Worm (Caenorhabditis elegans) whole organism, L2 larva: ENCODE data around the gene F21D9.1.

Source experiments
- C34F6.9 ChIP-seq: fragments of 150-350 bp; optimal IDR thresholded peaks from 2 replicates; lab custom pipeline; 2014; ENCODE audit warnings: missing biosample characterization, missing genetic modification characterization
- F13H6.1 ChIP-seq: sonication (generic microtip); optimal IDR thresholded peaks from 2 replicates; lab custom pipeline; 2016; ENCODE audit warnings: missing genetic modification characterization, missing compliant biosample characterization
- R02D3.7 ChIP-seq: fragments of 150-350 bp; optimal IDR thresholded peaks from 2 replicates; lab custom pipeline; 2014; ENCODE audit warnings: missing biosample characterization, missing genetic modification characterization
- ZK546.5 ChIP-seq: sonication (generic microtip); optimal IDR thresholded peaks from 2 replicates; lab custom pipeline; 2017; ENCODE audit warnings: missing biosample characterization, missing genetic modification characterization
- alr-1 ChIP-seq: fragments of 150-350 bp; optimal IDR thresholded peaks from 2 replicates; lab custom pipeline; 2014; ENCODE audit warnings: missing biosample characterization, missing genetic modification characterization
- aly-2 ChIP-seq: fragments of 150-350 bp; optimal IDR thresholded peaks from 2 replicates; lab custom pipeline; 2014; ENCODE audit warnings: missing biosample characterization, missing genetic modification characterization
- ama-1 ChIP-seq: fragments of 150-350 bp; optimal IDR thresholded peaks from 2 replicates; lab custom pipeline; 2018; ENCODE audit warnings: inconsistent platforms
- blmp-1 ChIP-seq: sonication (generic microtip); optimal IDR thresholded peaks from 2 replicates; lab custom pipeline; 2017; ENCODE audit warnings: missing genetic modification characterization, mild to moderate bottlenecking, missing compliant biosample characterization, antibody characterized with exemption, moderate library complexity; ENCODE audit not compliant: insufficient read depth
- ceh-82 ChIP-seq: fragments of 150-350 bp; optimal IDR thresholded peaks from 2 replicates; lab custom pipeline; 2014; ENCODE audit warnings: missing biosample characterization, missing genetic modification characterization
- crh-2 ChIP-seq: sonication (generic microtip); optimal IDR thresholded peaks from 2 replicates; lab custom pipeline; 2017; ENCODE audit warnings: missing biosample characterization, missing genetic modification characterization
- dmd-4 ChIP-seq: sonication (generic microtip); optimal IDR thresholded peaks from 2 replicates; lab custom pipeline; 2017; ENCODE audit warnings: missing biosample characterization, missing genetic modification characterization
- elt-1 ChIP-seq: fragments of 150-350 bp; optimal IDR thresholded peaks from 2 replicates; lab custom pipeline; 2014; ENCODE audit warnings: missing biosample characterization, missing genetic modification characterization
- gmeb-1 ChIP-seq: fragments of 150-350 bp; optimal IDR thresholded peaks from 2 replicates; lab custom pipeline; 2014; ENCODE audit warnings: missing biosample characterization, missing genetic modification characterization
- lin-11 ChIP-seq: fragments of 150-350 bp; sonication (generic microtip); optimal IDR thresholded peaks from 2 replicates; lab custom pipeline; 2014; ENCODE audit warnings: missing biosample characterization, missing genetic modification characterization, inconsistent platforms, mixed read lengths
- lin-13 ChIP-seq: fragments of 150-350 bp; optimal IDR thresholded peaks from 2 replicates; lab custom pipeline; 2014; ENCODE audit warnings: missing biosample characterization, missing genetic modification reagents, missing genetic modification characterization
- mab-5 ChIP-seq: fragments of 150-350 bp; optimal IDR thresholded peaks from 2 replicates; lab custom pipeline; 2014; ENCODE audit warnings: missing biosample characterization, missing genetic modification characterization
- mbf-1 ChIP-seq: sonication (generic microtip); optimal IDR thresholded peaks from 2 replicates; lab custom pipeline; 2017; ENCODE audit warnings: missing biosample characterization, missing genetic modification characterization
- mdl-1 ChIP-seq, 2 experiments: fragments of 150-350 bp in 1 of 2; sonication (generic microtip) in 1 of 2; optimal IDR thresholded peaks; 2 replicates each; lab custom pipeline; 2017; ENCODE audit warnings: missing biosample characterization in 2 of 2, missing genetic modification characterization in 2 of 2
- nhr-11 ChIP-seq: fragments of 150-350 bp; optimal IDR thresholded peaks from 2 replicates; lab custom pipeline; 2014; ENCODE audit warnings: missing biosample characterization, missing genetic modification characterization
- nhr-12 ChIP-seq: fragments of 150-350 bp; optimal IDR thresholded peaks from 2 replicates; lab custom pipeline; 2014; ENCODE audit warnings: missing biosample characterization, missing genetic modification characterization
- nhr-21 ChIP-seq: fragments of 150-350 bp; optimal IDR thresholded peaks from 2 replicates; lab custom pipeline; 2014; ENCODE audit warnings: missing biosample characterization, missing genetic modification characterization
- nhr-23 ChIP-seq: fragments of 150-350 bp; optimal IDR thresholded peaks from 2 replicates; lab custom pipeline; 2014; ENCODE audit warnings: missing biosample characterization, missing genetic modification reagents, missing genetic modification characterization
- nhr-237 ChIP-seq: fragments of 150-350 bp; optimal IDR thresholded peaks from 2 replicates; lab custom pipeline; 2014; ENCODE audit warnings: missing biosample characterization, missing genetic modification characterization
- nhr-25 ChIP-seq: fragments of 150-350 bp; sonication (generic microtip); optimal IDR thresholded peaks from 3 replicates; lab custom pipeline; 2014; ENCODE audit warnings: missing biosample characterization, missing genetic modification characterization
- nhr-6 ChIP-seq: fragments of 150-350 bp; optimal IDR thresholded peaks from 2 replicates; lab custom pipeline; 2014; ENCODE audit warnings: missing biosample characterization, missing genetic modification characterization
- nhr-77 ChIP-seq: fragments of 150-350 bp; optimal IDR thresholded peaks from 2 replicates; lab custom pipeline; 2014; ENCODE audit warnings: missing biosample characterization, missing genetic modification characterization
- sem-4 ChIP-seq: fragments of 150-350 bp; optimal IDR thresholded peaks from 2 replicates; lab custom pipeline; 2014; ENCODE audit warnings: missing biosample characterization, missing genetic modification reagents, missing genetic modification characterization
- snpc-4 ChIP-seq: fragments of 150-350 bp; optimal IDR thresholded peaks from 2 replicates; lab custom pipeline; 2014; ENCODE audit warnings: missing biosample characterization, missing genetic modification characterization
- unc-39 ChIP-seq: fragments of 150-350 bp; optimal IDR thresholded peaks from 2 replicates; lab custom pipeline; 2014; ENCODE audit warnings: missing biosample characterization, missing genetic modification characterization
- unc-55 ChIP-seq: fragments of 150-350 bp; sonication (generic microtip); optimal IDR thresholded peaks from 3 replicates; lab custom pipeline; 2014; ENCODE audit warnings: missing biosample characterization, missing genetic modification reagents, missing genetic modification characterization
- unc-62 ChIP-seq: fragments of 150-350 bp; optimal IDR thresholded peaks from 2 replicates; lab custom pipeline; 2014; ENCODE audit warnings: missing biosample characterization, missing genetic modification reagents, missing genetic modification characterization
- ztf-1 ChIP-seq: fragments of 200-800 bp; sonication (Bioruptor generic); conservative IDR thresholded peaks from 2 replicates; pipeline ENCODE4 v1.3.6; 2022; ENCODE audit warnings: missing genetic modification characterization, missing compliant biosample characterization
- ztf-4 ChIP-seq: fragments of 150-350 bp; optimal IDR thresholded peaks from 2 replicates; lab custom pipeline; 2014; ENCODE audit warnings: missing biosample characterization, missing genetic modification characterization

F21D9.1 gene

ce11 chrV:19233469-19233868, 30.8 kb upstream of the F21D9.1 start, which contains the start of gene fbxb-116:
Gene fbxb-116, plus strand, starts transcription at chrV:19233769.
- TF ChIP-seq ceh-82 (tag; lab: Kevin White, UChicago), result no peak
- TF ChIP-seq mbf-1 (tag; lab: Kevin White, UChicago), result no peak
- no peak for TF ChIP-seq mdl-1 (tag; optimal IDR thresholded peaks at IDR 0.05; lab: Kevin White, UChicago)
- TF ChIP-seq nhr-237 (tag; lab: Kevin White, UChicago), result no peak
- no peak for TF ChIP-seq F13H6.1 (tag; lab: Kevin White, UChicago)
- TF ChIP-seq ztf-1 (GFP tag; lab: Robert Waterston, UW), result no peak
- TF ChIP-seq unc-62 (GFP tag; lab: Kevin White, UChicago), result no peak
- TF ChIP-seq sem-4 (tag; lab: Kevin White, UChicago), result no peak
- TF ChIP-seq nhr-6 (tag; lab: Kevin White, UChicago), result no peak
- TF ChIP-seq, all 48 proteins: peak for 0

ce11 chrV:19237204-19237603, 27.0 kb upstream of the F21D9.1 start, which contains the start of gene fbxb-2:
Gene fbxb-2, minus strand, starts transcription at chrV:19237304.
- TF ChIP-seq ztf-1 (GFP tag; lab: Robert Waterston, UW), result no peak
- TF ChIP-seq dmd-4, result no peak
- TF ChIP-seq nhr-25 (tag; lab: Kevin White, UChicago), result no peak
- no peak for TF ChIP-seq unc-62 (GFP tag; lab: Kevin White, UChicago)
- TF ChIP-seq unc-39, result no peak
- no peak for TF ChIP-seq C34F6.9 (tag; lab: Kevin White, UChicago)
- TF ChIP-seq nhr-11 (tag; lab: Kevin White, UChicago), result no peak
- TF ChIP-seq gmeb-1 (tag; lab: Kevin White, UChicago), result no peak
- no peak for TF ChIP-seq ztf-4 (tag; lab: Kevin White, UChicago)
- no peak for TF ChIP-seq ceh-82 (tag; lab: Kevin White, UChicago)
- no peak for TF ChIP-seq nhr-23 (tag; lab: Kevin White, UChicago)
- TF ChIP-seq crh-2 (tag; lab: Kevin White, UChicago), result no peak

ce11 chrV:19240129-19240528, 24.1 kb upstream of the F21D9.1 start, which contains the start of the genes fbxb-115 and fbxb-1:
Gene fbxb-115, minus strand, starts transcription at chrV:19240229.
Gene fbxb-1, plus strand, starts transcription at chrV:19240354.
- TF ChIP-seq aly-2 (tag; lab: Kevin White, UChicago) (no peak), nhr-77 (tag; lab: Kevin White, UChicago) (no peak), gmeb-1 (tag; lab: Kevin White, UChicago) (no peak), lin-13 (GFP tag; lab: Kevin White, UChicago) (no peak), ceh-82 (tag; lab: Kevin White, UChicago) (no peak), ama-1 (lab: Kevin White, UChicago) (no peak), unc-55 (GFP tag; lab: Kevin White, UChicago) (no peak), nhr-23 (tag; lab: Kevin White, UChicago) (no peak), blmp-1 (tag; lab: Kevin White, UChicago) (no peak), ztf-4 (tag; lab: Kevin White, UChicago) (no peak), nhr-237 (tag; lab: Kevin White, UChicago) (no peak), lin-11 (no peak), nhr-25 (tag; lab: Kevin White, UChicago) (no peak)
- TF ChIP-seq, all 48 proteins: peak for 0

ce11 chrV:19250983-19251382, 13.3 kb upstream of the F21D9.1 start, which contains the start of gene str-81:
Gene str-81, minus strand, starts transcription at chrV:19251083.
- TF ChIP-seq nhr-237 (tag; lab: Kevin White, UChicago) (no peak), mab-5 (tag; lab: Kevin White, UChicago) (no peak), ztf-1 (GFP tag; lab: Robert Waterston, UW) (no peak)
- TF ChIP-seq, all 48 proteins: peak for 0

ce11 chrV:19251844-19252243, 12.4 kb upstream of the F21D9.1 start, which contains the start of gene F21D9.11:
Gene F21D9.11, plus strand, starts transcription at chrV:19252144.
- no peak for TF ChIP-seq nhr-77 (tag; lab: Kevin White, UChicago)

ce11 chrV:19253520-19253919, 10.7 kb upstream of the F21D9.1 start, which contains the start of gene F21D9.4:
Gene F21D9.4, plus strand, starts transcription at chrV:19253820.
- TF ChIP-seq elt-1, result no peak
- no peak for TF ChIP-seq crh-2 (tag; lab: Kevin White, UChicago)
- TF ChIP-seq nhr-11 (tag; lab: Kevin White, UChicago), result no peak
- no peak for TF ChIP-seq lin-11
- TF ChIP-seq snpc-4 (tag; lab: Kevin White, UChicago), result no peak
- no peak for TF ChIP-seq nhr-12 (tag; lab: Kevin White, UChicago)
- no peak for TF ChIP-seq ama-1 (lab: Kevin White, UChicago)
- no peak for TF ChIP-seq alr-1
- TF ChIP-seq nhr-237 (tag; lab: Kevin White, UChicago), result no peak
- TF ChIP-seq sem-4 (tag; lab: Kevin White, UChicago), result no peak
- no peak for TF ChIP-seq gmeb-1 (tag; lab: Kevin White, UChicago)
- TF ChIP-seq ZK546.5 (tag; lab: Kevin White, UChicago), result no peak
- no peak for TF ChIP-seq R02D3.7 (tag; lab: Kevin White, UChicago)
- TF ChIP-seq unc-39, result no peak
- no peak for TF ChIP-seq C34F6.9 (tag; lab: Kevin White, UChicago)
- TF ChIP-seq nhr-21 (tag; lab: Kevin White, UChicago), result no peak
- no peak for TF ChIP-seq nhr-23 (tag; lab: Kevin White, UChicago)
